Worm (Caenorhabditis elegans): ENCODE measurements around the gene F13B12.3.

DNA sequence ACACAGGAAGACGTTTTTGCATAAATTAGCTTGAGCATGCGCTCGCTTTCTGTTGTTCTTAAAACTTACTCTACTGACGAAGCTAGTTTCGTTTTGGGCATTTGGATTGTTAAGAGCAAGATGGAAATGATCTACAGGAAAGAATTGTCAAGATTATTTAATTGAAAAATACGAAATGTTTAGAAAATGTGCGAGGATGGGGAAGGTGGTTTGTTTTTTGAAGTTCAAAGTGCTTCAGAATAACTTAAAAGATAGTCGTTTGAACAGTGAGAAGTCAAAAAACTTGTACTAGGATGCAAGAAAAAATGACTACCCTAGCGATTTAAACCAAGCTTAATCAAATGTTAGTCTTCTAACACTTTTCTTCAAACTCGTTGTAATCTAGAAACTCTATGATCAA lies 18.2 kb downstream of the F13B12.3 start, which contains the start of gene srb-17:
- TF ChIP-seq nhr-237 (tag; optimal IDR thresholded peaks at IDR 0.05), result no peak
- no peak for TF ChIP-seq fkh-2 (tag; optimal IDR thresholded peaks at IDR 0.05)
- TF ChIP-seq ama-1 (optimal IDR thresholded peaks at IDR 0.05), result no peak
- TF ChIP-seq unc-62 (GFP tag; optimal IDR thresholded peaks at IDR 0.05), result no peak
- no peak for TF ChIP-seq snpc-4 (tag; optimal IDR thresholded peaks at IDR 0.05)
- no peak for TF ChIP-seq ceh-82 (tag; optimal IDR thresholded peaks at IDR 0.05)
- TF ChIP-seq pha-4 (tag; optimal IDR thresholded peaks at IDR 0.05), result no peak
- no peak for TF ChIP-seq hmg-11 (tag; optimal IDR thresholded peaks at IDR 0.05)
- TF ChIP-seq lin-39 (tag; optimal IDR thresholded peaks at IDR 0.05), result no peak
- TF ChIP-seq elt-1 (tag; optimal IDR thresholded peaks at IDR 0.05), result no peak
- no peak for TF ChIP-seq pqm-1 (tag; optimal IDR thresholded peaks at IDR 0.05)

All from whole organism, L3 larva.